Worm (Caenorhabditis elegans) whole organism, L4/young adult: ENCODE results near the gene Y40H7A.10.

Experiments used
- W03F9.2 ChIP-seq: fragments of 150-350 bp; optimal IDR thresholded peaks from 2 replicates; lab custom pipeline; 2014; ENCODE audit warnings: missing biosample characterization, missing genetic modification characterization
- dao-5 ChIP-seq: sonication (generic microtip); optimal IDR thresholded peaks from 2 replicates; lab custom pipeline; 2016; ENCODE audit warnings: missing genotype, missing genetic modification characterization, moderate library complexity, missing compliant biosample characterization
- him-1 ChIP-seq: sonication (generic microtip); optimal IDR thresholded peaks from 2 replicates; lab custom pipeline; 2016; ENCODE audit warnings: missing genotype, missing genetic modification reagents, missing genetic modification characterization, missing compliant biosample characterization

DNA sequence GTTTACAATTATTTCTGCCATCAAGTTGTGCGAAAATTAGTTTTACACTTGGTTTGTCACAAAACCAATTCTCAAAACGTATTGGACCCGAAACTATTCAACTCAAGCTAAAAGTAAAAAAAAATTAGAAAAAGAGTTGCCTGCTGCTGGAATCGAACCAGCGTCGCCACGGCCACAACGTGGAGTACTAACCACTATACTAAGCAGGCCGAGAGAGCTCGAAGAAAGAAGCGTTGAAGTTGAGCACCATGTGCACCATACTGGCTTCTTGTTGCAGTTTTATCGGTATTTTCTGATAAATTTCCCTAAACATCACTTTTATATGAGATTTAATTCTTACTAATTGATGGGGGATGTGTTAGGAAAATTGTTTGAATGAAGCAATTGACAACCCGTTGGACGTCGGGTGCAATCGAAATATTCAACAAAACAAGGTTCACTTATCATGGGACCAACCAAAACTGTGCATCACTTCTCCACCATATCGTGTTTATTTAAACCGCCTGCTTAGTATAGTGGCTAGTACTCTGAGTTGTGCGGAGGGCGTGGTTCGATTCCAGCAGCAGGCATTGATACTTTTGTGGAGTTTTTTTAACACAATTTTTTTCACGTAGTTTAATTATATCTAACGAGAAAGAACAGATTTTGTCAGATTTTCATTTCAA lies 27.7 kb downstream of the Y40H7A.10 start:
- TF ChIP-seq W03F9.2 (tag; lab: Kevin White, UChicago) (no peak), dao-5 (tag; lab: Kevin White, UChicago) (no peak), him-1 (tag; lab: Kevin White, UChicago) (no peak)
